Fruit fly (Drosophila melanogaster): ENCODE data around the gene Atg8a.

The Atg8a gene

DNA sequence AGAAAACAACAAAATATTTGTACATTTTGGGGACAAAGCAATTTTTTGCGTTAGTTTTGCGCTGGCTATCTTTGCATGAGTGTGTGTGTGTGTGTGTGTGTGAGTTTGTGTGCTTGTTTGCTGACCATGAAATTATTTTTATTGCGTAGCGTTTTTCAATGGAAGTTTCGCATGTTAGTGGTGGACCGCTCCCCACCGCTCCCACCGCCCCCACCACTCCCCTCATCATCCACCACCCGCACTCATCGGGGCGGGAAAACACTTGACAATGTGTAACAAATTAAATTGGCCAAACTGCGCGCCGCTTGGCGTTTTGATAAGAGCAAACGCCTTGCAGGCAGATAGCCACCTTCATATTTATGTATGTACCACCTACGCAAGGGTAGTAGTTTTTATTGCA is 48.9 kb downstream of the Atg8a start:
- no peak for TF ChIP-seq CG15073 (GFP tag; optimal IDR thresholded peaks at IDR 0.05)
- TF ChIP-seq caup (GFP tag; optimal IDR thresholded peaks at IDR 0.05; ENCODE audit: severe bottlenecking): no peak
- TF ChIP-seq Scr (GFP tag; IDR thresholded peaks at IDR 0.05; ENCODE audit: partially characterized antibody): no peak
- peak; percentile 88 for TF ChIP-seq crol (GFP tag; IDR thresholded peaks at IDR 0.05)
- no peak for TF ChIP-seq Fer1 (GFP tag; optimal IDR thresholded peaks at IDR 0.05)
- 0 out of 2 replicates have a peak, but pooled peaks have one; percentile 15 for TF ChIP-seq Rfx (GFP tag; IDR thresholded peaks at IDR 0.05)
- TF ChIP-seq Gsc (GFP tag; IDR thresholded peaks at IDR 0.05): no peak
- TF ChIP-seq CG11456 (GFP tag; IDR thresholded peaks at IDR 0.05): no peak
- TF ChIP-seq CG30431 (GFP tag; optimal IDR thresholded peaks at IDR 0.05): no peak
- no peak for TF ChIP-seq Fer3 (tag; optimal IDR thresholded peaks at IDR 0.05)
- no peak for TF ChIP-seq kah (GFP tag; optimal IDR thresholded peaks at IDR 0.05)
- no peak for TF ChIP-seq CG18011 (GFP tag; optimal IDR thresholded peaks at IDR 0.05)
- TF ChIP-seq disco-r (GFP tag; optimal IDR thresholded peaks at IDR 0.05): no peak
- no peak for TF ChIP-seq Mrtf (GFP tag; IDR thresholded peaks at IDR 0.05)
- no peak for TF ChIP-seq CG13296 (GFP tag; optimal IDR thresholded peaks at IDR 0.05)
- TF ChIP-seq seq (GFP tag; IDR thresholded peaks at IDR 0.05): no peak
- no peak for TF ChIP-seq da (GFP tag; optimal IDR thresholded peaks at IDR 0.05)
- TF ChIP-seq CG14860 (GFP tag; IDR thresholded peaks at IDR 0.05; ENCODE audit: partially characterized antibody): no peak
- peak; percentile 51 for TF ChIP-seq exex (tag; optimal IDR thresholded peaks at IDR 0.05)
- no peak for TF ChIP-seq CG1647 (GFP tag; optimal IDR thresholded peaks at IDR 0.05)
- no peak for TF ChIP-seq CG13894 (tag; optimal IDR thresholded peaks at IDR 0.05)
- TF ChIP-seq CG12769 (tag; optimal IDR thresholded peaks at IDR 0.05): peak; percentile 46
- TF ChIP-seq Side (GFP tag; optimal IDR thresholded peaks at IDR 0.05): no peak
- TF ChIP-seq CG17359 (tag; optimal IDR thresholded peaks at IDR 0.05): no peak
- no peak for TF ChIP-seq MESR4 (GFP tag; optimal IDR thresholded peaks at IDR 0.05)
- TF ChIP-seq GATAe (GFP tag; conservative IDR thresholded peaks at IDR 0.05): 0 out of 2 replicates have a peak, but pooled peaks have one; percentile 45
- no peak for TF ChIP-seq fd102C (GFP tag; optimal IDR thresholded peaks at IDR 0.05)
- no peak for TF ChIP-seq CG12299 (tag; optimal IDR thresholded peaks at IDR 0.05)
- 0 out of 2 replicates have a peak, but pooled peaks have one; percentile 29 for TF ChIP-seq klu (GFP tag; IDR thresholded peaks at IDR 0.05)
- no peak for TF ChIP-seq CG18476 (GFP tag; optimal IDR thresholded peaks at IDR 0.05)
- TF ChIP-seq Mes4 (GFP tag; optimal IDR thresholded peaks at IDR 0.05): no peak
- peak; percentile 1 for TF ChIP-seq HmgZ (tag; optimal IDR thresholded peaks at IDR 0.05)
- TF ChIP-seq CG9437 (GFP tag; optimal IDR thresholded peaks at IDR 0.05): peak; percentile 9
- peak; percentile 0 for TF ChIP-seq CG15514 (GFP tag; optimal IDR thresholded peaks at IDR 0.05)
- no peak for TF ChIP-seq CG5953 (GFP tag; IDR thresholded peaks at IDR 0.05)
- peak; percentile 52 for TF ChIP-seq mirr (GFP tag; optimal IDR thresholded peaks at IDR 0.05)
- peak; percentile 32; the same call in 1 of the 2 replicates for TF ChIP-seq Adf1 (GFP tag; IDR thresholded peaks at IDR 0.05)
- TF ChIP-seq Eip74EF (GFP tag; optimal IDR thresholded peaks at IDR 0.05): no peak
- TF ChIP-seq insv (GFP tag; optimal IDR thresholded peaks at IDR 0.05): no peak
- no peak for TF ChIP-seq CG12155 (GFP tag; optimal IDR thresholded peaks at IDR 0.05)
- TF ChIP-seq CG6765 (GFP tag; optimal IDR thresholded peaks at IDR 0.05): no peak
- no peak for TF ChIP-seq CG1603 (tag; optimal IDR thresholded peaks at IDR 0.05)
- TF ChIP-seq sens-2 (GFP tag; IDR thresholded peaks at IDR 0.05): no peak
- no peak for TF ChIP-seq HLHmδ (GFP tag; optimal IDR thresholded peaks at IDR 0.05)
- no peak for TF ChIP-seq lbe (GFP tag; optimal IDR thresholded peaks at IDR 0.05)
- TF ChIP-seq chif (GFP tag; optimal IDR thresholded peaks at IDR 0.05): no peak
- no peak for TF ChIP-seq Sry-β (GFP tag; optimal IDR thresholded peaks at IDR 0.05)
- TF ChIP-seq CG8290 (GFP tag; optimal IDR thresholded peaks at IDR 0.05): no peak
- TF ChIP-seq CG8290 (tag; optimal IDR thresholded peaks at IDR 0.05): peak in 1 of 2 experiments; percentile 38
- peak; percentile 3 for TF ChIP-seq CG18599 (GFP tag; optimal IDR thresholded peaks at IDR 0.05)
- no peak for TF ChIP-seq slbo (GFP tag; IDR thresholded peaks at IDR 0.05)
